Fruit fly (Drosophila melanogaster): Measurements from ENCODE around the gene mthl12.
A peak's percentile ranks its signal among the peaks of the same experiment; 100 is the strongest.

Gene mthl12

dm6 chr3R:13365665-13366414 lies 12.4 kb downstream of the mthl12 start:
- TF ChIP-seq noc (tag; optimal IDR thresholded peaks at IDR 0.05) = no peak

dm6 chr3R:13366561-13367518 lies 13.4 kb downstream of the mthl12 start, which contains the start of gene Elp6:
TSS of gene Elp6 (minus strand) at chr3R:13366910.
- TF ChIP-seq noc (tag; optimal IDR thresholded peaks at IDR 0.05) = peak; percentile 46

dm6 chr3R:13369348-13369747 lies 15.9 kb downstream of the mthl12 start, which contains the start of gene CheA87a:
TSS of gene CheA87a (plus strand) at chr3R:13369648.
- no peak for TF ChIP-seq noc (tag; optimal IDR thresholded peaks at IDR 0.05)

- TF ChIP-seq noc (tag; optimal IDR thresholded peaks at IDR 0.05) = peak; percentile 88
These were observed 18.6 kb downstream of the mthl12 start, which contains the start of the genes Lip3 and CG34309 for dm6 chr3R:13371840-13372680. TSS of gene Lip3 (minus strand) at chr3R:13371904. TSS of gene CG34309 (plus strand) at chr3R:13372630.

dm6 chr3R:13374913-13375312 lies 21.4 kb downstream of the mthl12 start:
- TF ChIP-seq noc (tag; optimal IDR thresholded peaks at IDR 0.05) = no peak

dm6 chr3R:13379675-13380074 lies 26.2 kb downstream of the mthl12 start, which contains the start of the genes CG9813 and CG8870:
TSS of gene CG9813 (minus strand) at chr3R:13379775.
TSS of gene CG8870 (plus strand) at chr3R:13379842.
- no peak for TF ChIP-seq noc (tag; optimal IDR thresholded peaks at IDR 0.05)

- peak; percentile 32 for TF ChIP-seq noc (tag; optimal IDR thresholded peaks at IDR 0.05)
These were observed 28.4 kb downstream of the mthl12 start, which contains the start of the genes mRpS21 and Droj2 for dm6 chr3R:13381744-13382435. TSS of gene mRpS21 (minus strand) at chr3R:13381809. TSS of gene Droj2 (plus strand) at chr3R:13382106.

- peak; percentile 1 for TF ChIP-seq noc (tag; optimal IDR thresholded peaks at IDR 0.05)
These were observed 29.2 kb downstream of the mthl12 start for dm6 chr3R:13382656-13383142.

- no peak for TF ChIP-seq noc (tag; optimal IDR thresholded peaks at IDR 0.05)
These were observed 31.6 kb downstream of the mthl12 start for dm6 chr3R:13385105-13385504.

dm6 chr3R:13388160-13388870 lies 34.8 kb downstream of the mthl12 start, which contains the start of gene CG9799:
TSS of gene CG9799 (minus strand) at chr3R:13388709.
- no peak for TF ChIP-seq noc (tag; optimal IDR thresholded peaks at IDR 0.05)

dm6 chr3R:13390490-13390889 lies 37.0 kb downstream of the mthl12 start:
- TF ChIP-seq noc (tag; optimal IDR thresholded peaks at IDR 0.05) = no peak

- no peak for TF ChIP-seq noc (tag; optimal IDR thresholded peaks at IDR 0.05)
These were observed 39.5 kb downstream of the mthl12 start for dm6 chr3R:13393009-13393408.

dm6 chr3R:13395133-13395532 lies 41.7 kb downstream of the mthl12 start, which contains the start of gene CCHa2:
TSS of gene CCHa2 (minus strand) at chr3R:13395197.
- TF ChIP-seq noc (tag; optimal IDR thresholded peaks at IDR 0.05) = no peak

- no peak for TF ChIP-seq noc (tag; optimal IDR thresholded peaks at IDR 0.05)
These were observed 43.6 kb downstream of the mthl12 start, which contains the start of gene CG14374 for dm6 chr3R:13397040-13397439. TSS of gene CG14374 (minus strand) at chr3R:13397140.
